Worm (Caenorhabditis elegans): ENCODE measurements around the gene ins-10.

- TF ChIP-seq ref-1 (GFP tag; conservative IDR thresholded peaks at IDR 0.05) (no peak), tab-1 (GFP tag; IDR thresholded peaks at IDR 0.05) (no peak), klf-2 (GFP tag; conservative IDR thresholded peaks at IDR 0.05) (no peak), flt-1 (GFP tag; IDR thresholded peaks at IDR 0.05) (no peak), med-1 (GFP tag; optimal IDR thresholded peaks at IDR 0.05; ENCODE audit: insufficient read depth) (no peak), cog-1 (tag; optimal IDR thresholded peaks at IDR 0.05) (no peak), ztf-23 (GFP tag; IDR thresholded peaks at IDR 0.05) (no peak)
These were observed 31.8 kb upstream of the ins-10 start for ce11 chrV:14001929-14002328.

All from whole organism, midembryonic.